Fruit fly (Drosophila melanogaster): ENCODE measurements around the gene Raf.

Raf gene

dm6 chrX:2289134-2289533 is 6.1 kb upstream of the Raf start:
- peak; percentile 95 for TF ChIP-seq eg (GFP tag; IDR thresholded peaks at IDR 0.05)
- no peak for TF ChIP-seq CG11902 (GFP tag; optimal IDR thresholded peaks at IDR 0.05)
- peak; percentile 16 for TF ChIP-seq acj6 (GFP tag; optimal IDR thresholded peaks at IDR 0.05)
- peak; percentile 29 for TF ChIP-seq OdsH (GFP tag; optimal IDR thresholded peaks at IDR 0.05)
- no peak for TF ChIP-seq CG4318 (GFP tag; optimal IDR thresholded peaks at IDR 0.05)
- peak; percentile 94 for TF ChIP-seq CG16779 (tag; optimal IDR thresholded peaks at IDR 0.05)
- peak; percentile 56 for TF ChIP-seq pdm3 (GFP tag; optimal IDR thresholded peaks at IDR 0.05)
- peak; percentile 4 for TF ChIP-seq vri (GFP tag; optimal IDR thresholded peaks at IDR 0.05)
- TF ChIP-seq CG31627 (GFP tag; optimal IDR thresholded peaks at IDR 0.05): no peak
- peak; percentile 98 to 99 for TF ChIP-seq ss (GFP tag; optimal IDR thresholded peaks at IDR 0.05)
- TF ChIP-seq Sox14 (GFP tag; optimal IDR thresholded peaks at IDR 0.05): peak; percentile 29
- peak; percentile 85 for TF ChIP-seq net (GFP tag; optimal IDR thresholded peaks at IDR 0.05)
- TF ChIP-seq CG11294 (GFP tag; IDR thresholded peaks at IDR 0.05): peak; percentile 52; the same call in 1 of the 2 replicates
- TF ChIP-seq Hr38 (GFP tag; optimal IDR thresholded peaks at IDR 0.05): no peak
- peak; percentile 60 for TF ChIP-seq CG7368 (GFP tag; optimal IDR thresholded peaks at IDR 0.05)
- peak; percentile 48 for TF ChIP-seq CG10631 (GFP tag; optimal IDR thresholded peaks at IDR 0.05)
- peak; percentile 61 for TF ChIP-seq Ets96B (tag; optimal IDR thresholded peaks at IDR 0.05)
- peak; percentile 96 for TF ChIP-seq CG6276 (GFP tag; optimal IDR thresholded peaks at IDR 0.05)
- TF ChIP-seq CG8319 (GFP tag; optimal IDR thresholded peaks at IDR 0.05): no peak
- TF ChIP-seq dsx (GFP tag; optimal IDR thresholded peaks at IDR 0.05; ENCODE audit: poor library complexity, severe bottlenecking): peak; percentile 74
- peak; percentile 94 for TF ChIP-seq CG6163 (GFP tag; IDR thresholded peaks at IDR 0.05)
- TF ChIP-seq svp (GFP tag): peak; percentile 65
- TF ChIP-seq CG6808 (GFP tag; optimal IDR thresholded peaks at IDR 0.05): peak; percentile 93
- peak; percentile 73 to 85 for TF ChIP-seq salr (GFP tag; optimal IDR thresholded peaks at IDR 0.05)
- peak; percentile 46 for TF ChIP-seq CG34406 (GFP tag; optimal IDR thresholded peaks at IDR 0.05)
- TF ChIP-seq CG15336 (GFP tag; IDR thresholded peaks at IDR 0.05): peak; percentile 91
- TF ChIP-seq CG32006 (GFP tag; optimal IDR thresholded peaks at IDR 0.05): peak; percentile 72
- peak; percentile 11 for TF ChIP-seq Hr4 (GFP tag; optimal IDR thresholded peaks at IDR 0.05)
- TF ChIP-seq fkh (GFP tag; optimal IDR thresholded peaks at IDR 0.05): no peak
- peak; percentile 67 for TF ChIP-seq Eip75B (GFP tag; optimal IDR thresholded peaks at IDR 0.05)
- TF ChIP-seq CG9139 (GFP tag; optimal IDR thresholded peaks at IDR 0.05): peak; percentile 96
- TF ChIP-seq Sox15 (GFP tag; optimal IDR thresholded peaks at IDR 0.05): no peak
- peak; percentile 80 for TF ChIP-seq CG10669 (GFP tag; optimal IDR thresholded peaks at IDR 0.05)
- peak; percentile 80 for TF ChIP-seq Gug (GFP tag; IDR thresholded peaks at IDR 0.05)
- TF ChIP-seq CG3032 (tag; optimal IDR thresholded peaks at IDR 0.05): peak; percentile 65
- TF ChIP-seq Blimp-1 (GFP tag; optimal IDR thresholded peaks at IDR 0.05): no peak
- peak; percentile 57 for TF ChIP-seq CG11762 (GFP tag; optimal IDR thresholded peaks at IDR 0.05; ENCODE audit: insufficient read depth)
- peak; percentile 83 for TF ChIP-seq CG1621 (tag; optimal IDR thresholded peaks at IDR 0.05)
- TF ChIP-seq dac (GFP tag; optimal IDR thresholded peaks at IDR 0.05): peak; percentile 74
- peak; percentile 95 for TF ChIP-seq CG8119 (GFP tag; IDR thresholded peaks at IDR 0.05)
- peak; percentile 39 for TF ChIP-seq CG8632 (GFP tag; optimal IDR thresholded peaks at IDR 0.05)
- TF ChIP-seq spab (GFP tag; optimal IDR thresholded peaks at IDR 0.05): peak; percentile 87
- TF ChIP-seq CG3919 (GFP tag; optimal IDR thresholded peaks at IDR 0.05): peak; percentile 39
- TF ChIP-seq achi (GFP tag; optimal IDR thresholded peaks at IDR 0.05): peak; percentile 66
- TF ChIP-seq esn (GFP tag; optimal IDR thresholded peaks at IDR 0.05): no peak
- no peak for TF ChIP-seq topi (GFP tag; optimal IDR thresholded peaks at IDR 0.05)
- peak; percentile 94 for TF ChIP-seq Lpt (GFP tag; optimal IDR thresholded peaks at IDR 0.05)
- peak; percentile 59 for TF ChIP-seq fd59A (GFP tag; optimal IDR thresholded peaks at IDR 0.05)
- peak; percentile 33 for TF ChIP-seq fd85E (GFP tag; optimal IDR thresholded peaks at IDR 0.05)
- peak; percentile 59 for TF ChIP-seq CG6854 (GFP tag; optimal IDR thresholded peaks at IDR 0.05)
- peak; percentile 81 for TF ChIP-seq Eip78C (GFP tag)
- TF ChIP-seq Ets21C (GFP tag; optimal IDR thresholded peaks at IDR 0.05): no peak
